Fruit fly (Drosophila melanogaster) whole organism, pupa: ENCODE measurements around the gene pcm.

Source experiments
- CG14655 ChIP-seq: fragments of 200-800 bp; sonication (Bioruptor generic); optimal IDR thresholded peaks from 3 replicates; lab custom pipeline; 2017; ENCODE audit warnings: mild to moderate bottlenecking, missing biosample characterization, missing genetic modification reagents, missing genetic modification characterization
- CG17806 ChIP-seq: fragments of 200-800 bp; sonication (Bioruptor generic); optimal IDR thresholded peaks from 2 replicates; lab custom pipeline; 2018; ENCODE audit warnings: missing biosample characterization, mild to moderate bottlenecking, missing genetic modification characterization, moderate library complexity
- CG34367 ChIP-seq: fragments of 200-800 bp; sonication (Bioruptor generic); optimal IDR thresholded peaks from 2 replicates; lab custom pipeline; 2018; ENCODE audit warnings: missing biosample characterization, mild to moderate bottlenecking, missing genetic modification characterization
- CG8159 ChIP-seq: fragments of 200-800 bp; sonication (Bioruptor generic); optimal IDR thresholded peaks from 3 replicates; lab custom pipeline; 2018; ENCODE audit warnings: missing biosample characterization, mild to moderate bottlenecking, missing genetic modification characterization, moderate library complexity
- CG8301 ChIP-seq: fragments of 200-800 bp; sonication (Bioruptor generic); optimal IDR thresholded peaks from 2 replicates; lab custom pipeline; 2018; ENCODE audit warnings: missing biosample characterization, mild to moderate bottlenecking, missing genetic modification characterization
- CG9948 ChIP-seq: fragments of 200-800 bp; sonication (Bioruptor generic); optimal IDR thresholded peaks from 2 replicates; lab custom pipeline; 2018; ENCODE audit warnings: missing biosample characterization, mild to moderate bottlenecking, missing genetic modification characterization, moderate library complexity
- EcR ChIP-seq: fragments of 200-800 bp; sonication (Bioruptor generic); optimal IDR thresholded peaks from 3 replicates; lab custom pipeline; 2019; ENCODE audit warnings: missing biosample characterization, missing genetic modification characterization, mild to moderate bottlenecking, moderate library complexity, missing genetic modification reagents
- Pif1A ChIP-seq: fragments of 200-800 bp; sonication (Bioruptor generic); optimal IDR thresholded peaks from 3 replicates; lab custom pipeline; 2016; ENCODE audit warnings: missing biosample characterization, missing genetic modification characterization
- fd96Ca ChIP-seq: fragments of 200-800 bp; sonication (Bioruptor generic); IDR thresholded peaks from 3 replicates; pipeline ENCODE4 v1.3.6; 2022; ENCODE audit warnings: missing biosample characterization, missing genetic modification characterization
- gl ChIP-seq: fragments of 200-800 bp; sonication (Bioruptor generic); optimal IDR thresholded peaks from 2 replicates; lab custom pipeline; 2018; ENCODE audit warnings: missing biosample characterization, mild to moderate bottlenecking, missing genetic modification characterization

dm6 chrX:19480544-19481127 lies 11.2 kb downstream of the pcm start:
- TF ChIP-seq CG9948 (tag; lab: Kevin White, UChicago) (no peak), CG8159 (tag; lab: Kevin White, UChicago) (no peak), fd96Ca (GFP tag; lab: Robert Waterston, UW) (no peak), EcR (GFP tag; lab: Kevin White, UChicago) (no peak), Pif1A (GFP tag; lab: Kevin White, UChicago) (no peak), CG34367 (tag; lab: Kevin White, UChicago) (no peak), CG8301 (tag; lab: Kevin White, UChicago) (no peak), gl (no peak), CG14655 (GFP tag; lab: Kevin White, UChicago) (no peak), CG17806 (tag; lab: Kevin White, UChicago) (no peak)
